Worm (Caenorhabditis elegans) whole organism, L2 larva: ENCODE results near the gene C06C3.7.

ENCODE experiments used
- C34F6.9 ChIP-seq: fragments of 150-350 bp; optimal IDR thresholded peaks from 2 replicates; lab custom pipeline; 2014; ENCODE audit warnings: missing biosample characterization, missing genetic modification characterization
- F13H6.1 ChIP-seq: sonication (generic microtip); optimal IDR thresholded peaks from 2 replicates; lab custom pipeline; 2016; ENCODE audit warnings: missing genetic modification characterization, missing compliant biosample characterization
- Y55F3AM.14 ChIP-seq: fragments of 200-800 bp; sonication (Bioruptor generic); optimal IDR thresholded peaks from 2 replicates; lab custom pipeline; 2018; ENCODE audit warnings: mild to moderate bottlenecking, missing genetic modification characterization, missing compliant biosample characterization
- ZK546.5 ChIP-seq: sonication (generic microtip); optimal IDR thresholded peaks from 2 replicates; lab custom pipeline; 2017; ENCODE audit warnings: missing biosample characterization, missing genetic modification characterization
- alr-1 ChIP-seq: fragments of 150-350 bp; optimal IDR thresholded peaks from 2 replicates; lab custom pipeline; 2014; ENCODE audit warnings: missing biosample characterization, missing genetic modification characterization
- ceh-82 ChIP-seq: fragments of 150-350 bp; optimal IDR thresholded peaks from 2 replicates; lab custom pipeline; 2014; ENCODE audit warnings: missing biosample characterization, missing genetic modification characterization
- fos-1 ChIP-seq: fragments of 150-350 bp; optimal IDR thresholded peaks from 2 replicates; lab custom pipeline; 2014; ENCODE audit warnings: missing biosample characterization, missing genetic modification characterization
- gmeb-1 ChIP-seq: fragments of 150-350 bp; optimal IDR thresholded peaks from 2 replicates; lab custom pipeline; 2014; ENCODE audit warnings: missing biosample characterization, missing genetic modification characterization
- lin-39 ChIP-seq: fragments of 150-350 bp; optimal IDR thresholded peaks from 2 replicates; lab custom pipeline; 2014; ENCODE audit warnings: missing biosample characterization, missing genetic modification reagents, missing genetic modification characterization
- nhr-12 ChIP-seq: fragments of 150-350 bp; optimal IDR thresholded peaks from 2 replicates; lab custom pipeline; 2014; ENCODE audit warnings: missing biosample characterization, missing genetic modification characterization
- nhr-237 ChIP-seq: fragments of 150-350 bp; optimal IDR thresholded peaks from 2 replicates; lab custom pipeline; 2014; ENCODE audit warnings: missing biosample characterization, missing genetic modification characterization
- skn-1 ChIP-seq: sonication (generic microtip); optimal IDR thresholded peaks from 2 replicates; lab custom pipeline; 2017; ENCODE audit warnings: missing biosample characterization, missing genetic modification characterization
- unc-62 ChIP-seq: fragments of 150-350 bp; optimal IDR thresholded peaks from 2 replicates; lab custom pipeline; 2014; ENCODE audit warnings: missing biosample characterization, missing genetic modification reagents, missing genetic modification characterization
- ztf-1 ChIP-seq: fragments of 200-800 bp; sonication (Bioruptor generic); conservative IDR thresholded peaks from 2 replicates; pipeline ENCODE4 v1.3.6; 2022; ENCODE audit warnings: missing genetic modification characterization, missing compliant biosample characterization

ce11 chrII:9421969-9422368 lies 36.6 kb downstream of the C06C3.7 start, which contains the start of gene M176.11:
- no peak for TF ChIP-seq F13H6.1
- TF ChIP-seq nhr-12 (tag; lab: Kevin White, UChicago) = no peak
- no peak for TF ChIP-seq C34F6.9
- no peak for TF ChIP-seq ZK546.5 (tag; lab: Kevin White, UChicago)
- TF ChIP-seq ceh-82 = no peak
- no peak for TF ChIP-seq ztf-1 (GFP tag; lab: Robert Waterston, UW)
- no peak for TF ChIP-seq gmeb-1
- TF ChIP-seq alr-1 (tag; lab: Kevin White, UChicago) = no peak
- TF ChIP-seq unc-62 (GFP tag; lab: Kevin White, UChicago) = no peak
- no peak for TF ChIP-seq skn-1
- no peak for TF ChIP-seq fos-1
- TF ChIP-seq lin-39 (tag; lab: Kevin White, UChicago) = no peak
- TF ChIP-seq Y55F3AM.14 (GFP tag; lab: Kevin White, UChicago) = no peak
- no peak for TF ChIP-seq nhr-237 (tag; lab: Kevin White, UChicago)
